Worm (Caenorhabditis elegans): ENCODE measurements around the gene Y75B8A.32.

The Y75B8A.32 gene

ce11 chrIII:12307475-12307874 is 50.9 kb downstream of the Y75B8A.32 start, which contains the start of gene pqn-92:
Gene pqn-92, plus strand, starts transcription at chrIII:12307781.
- TF ChIP-seq nhr-80 (tag; optimal IDR thresholded peaks at IDR 0.05) (peak; percentile 70), chd-7 (tag; optimal IDR thresholded peaks at IDR 0.05) (no peak)
